Fruit fly (Drosophila melanogaster) S2 (cell line): ENCODE results near the gene Fbxl7.

ENCODE experiments used
- CG8478 ChIP-seq: fragments of >200 bp; optimal IDR thresholded peaks from 2 replicates; lab custom pipeline; 2018
- CTCF ChIP-seq, 2 experiments: fragments of >200 bp; optimal IDR thresholded peaks; 2 replicates each; lab custom pipeline; 2018

- TF ChIP-seq CTCF (optimal IDR thresholded peaks at IDR 0.05; lab: Kevin White, UChicago) (no peak), CG8478 (lab: Kevin White, UChicago) (no peak)
These were observed 26.9 kb downstream of the Fbxl7 start for dm6 chr3R:15947605-15948004.
